Worm (Caenorhabditis elegans): Measurements from ENCODE around the gene Y46G5A.39.

The Y46G5A.39 gene

ce11 chrII:12799927-12800522 is 46.4 kb upstream of the Y46G5A.39 start (continued):
- TF ChIP-seq hlh-12 (tag; optimal IDR thresholded peaks at IDR 0.05): no peak
- peak; percentile 28 for TF ChIP-seq tbp1 (GFP tag; optimal IDR thresholded peaks at IDR 0.05)
- TF ChIP-seq Y95B8A.8 (GFP tag; IDR thresholded peaks at IDR 0.05): 0 out of 2 replicates have a peak, but pooled peaks have one; percentile 4
- no peak for TF ChIP-seq dpff-1 (tag; optimal IDR thresholded peaks at IDR 0.05)
- no peak for TF ChIP-seq nfya-1 (tag; optimal IDR thresholded peaks at IDR 0.05; ENCODE audit: borderline replicate concordance, insufficient read depth)
- no peak for TF ChIP-seq ztf-3 (GFP tag; optimal IDR thresholded peaks at IDR 0.05)
- no peak for TF ChIP-seq F23B12.7 (tag; optimal IDR thresholded peaks at IDR 0.05; ENCODE audit: insufficient read depth)
- TF ChIP-seq lin-26 (GFP tag; IDR thresholded peaks at IDR 0.05): no peak
- TF ChIP-seq hmg-1.2 (GFP tag; IDR thresholded peaks at IDR 0.05): peak; percentile 54
- no peak for TF ChIP-seq nhr-120 (GFP tag; IDR thresholded peaks at IDR 0.05)
- no peak for TF ChIP-seq rpc-1 (optimal IDR thresholded peaks at IDR 0.05)
- no peak for TF ChIP-seq rpc-1 (tag; optimal IDR thresholded peaks at IDR 0.05)
- peak; percentile 92 for TF ChIP-seq dpl-1 (GFP tag; optimal IDR thresholded peaks at IDR 0.05)
- no peak for TF ChIP-seq chd-7 (tag; optimal IDR thresholded peaks at IDR 0.05)
- no peak for TF ChIP-seq F22D6.2 (tag; optimal IDR thresholded peaks at IDR 0.05)
- no peak for TF ChIP-seq ets-4 (GFP tag; optimal IDR thresholded peaks at IDR 0.05)
- no peak for TF ChIP-seq nhr-80 (tag; optimal IDR thresholded peaks at IDR 0.05)
- peak; percentile 44 for TF ChIP-seq pbrm-1 (GFP tag; IDR thresholded peaks at IDR 0.05)
- peak; percentile 81 for TF ChIP-seq rcor-1 (GFP tag; IDR thresholded peaks at IDR 0.05)
- TF ChIP-seq nfya-2 (GFP tag; IDR thresholded peaks at IDR 0.05): no peak
- no peak for TF ChIP-seq bed-2 (GFP tag; IDR thresholded peaks at IDR 0.05)
- TF ChIP-seq F52B5.7 (tag; optimal IDR thresholded peaks at IDR 0.05): no peak
- no peak for TF ChIP-seq fkh-3 (tag; optimal IDR thresholded peaks at IDR 0.05)
- peak; percentile 38 for TF ChIP-seq unc-130 (GFP tag; optimal IDR thresholded peaks at IDR 0.05)
- TF ChIP-seq ama-1 (optimal IDR thresholded peaks at IDR 0.05): no peak
- TF ChIP-seq ama-1 (GFP tag; optimal IDR thresholded peaks at IDR 0.05): no peak
- TF ChIP-seq lin-54 (GFP tag; optimal IDR thresholded peaks at IDR 0.05): peak; percentile 98
- no peak for TF ChIP-seq repo-1 (tag; optimal IDR thresholded peaks at IDR 0.05)
- no peak for TF ChIP-seq athp-1 (tag; optimal IDR thresholded peaks at IDR 0.05)
- TF ChIP-seq ztf-26 (tag; optimal IDR thresholded peaks at IDR 0.05): no peak
- no peak for TF ChIP-seq let-607 (tag; optimal IDR thresholded peaks at IDR 0.05)
- no peak for TF ChIP-seq unc-62 (GFP tag; optimal IDR thresholded peaks at IDR 0.05)
- no peak for TF ChIP-seq ztf-18 (tag; optimal IDR thresholded peaks at IDR 0.05)
- TF ChIP-seq mcd-1 (GFP tag; IDR thresholded peaks at IDR 0.05): peak; percentile 97
- no peak for TF ChIP-seq sptf-2 (GFP tag; optimal IDR thresholded peaks at IDR 0.05)
- no peak for TF ChIP-seq Y53G8AR.9 (GFP tag; conservative IDR thresholded peaks at IDR 0.05)

ce11 chrII:12799364-12799763 is 45.7 kb upstream of the Y46G5A.39 start:
- TF ChIP-seq Y53G8AR.9 (GFP tag; conservative IDR thresholded peaks at IDR 0.05) (no peak), nfyb-1 (GFP tag; IDR thresholded peaks at IDR 0.05) (no peak), hsf-1 (GFP tag; IDR thresholded peaks at IDR 0.05) (peak; percentile 79)

ce11 chrII:12798814-12799213 is 45.2 kb upstream of the Y46G5A.39 start:
- TF ChIP-seq tlf-1 (GFP tag; optimal IDR thresholded peaks at IDR 0.05) (peak; percentile 83), rcor-1 (GFP tag; IDR thresholded peaks at IDR 0.05) (no peak), F49E8.2 (tag; optimal IDR thresholded peaks at IDR 0.05; ENCODE audit: insufficient read depth) (no peak), Y53F4B.3 (GFP tag; IDR thresholded peaks at IDR 0.05) (no peak), zim-3 (tag; optimal IDR thresholded peaks at IDR 0.05) (no peak), madf-10 (tag; optimal IDR thresholded peaks at IDR 0.05) (peak; percentile 48), lin-54 (GFP tag; optimal IDR thresholded peaks at IDR 0.05) (peak; percentile 61), C06A6.2 (GFP tag; conservative IDR thresholded peaks at IDR 0.05) (peak; percentile 76), Y79H2A.3 (GFP tag; conservative IDR thresholded peaks at IDR 0.05) (no peak), bed-2 (GFP tag; IDR thresholded peaks at IDR 0.05) (no peak), ceh-40 (GFP tag; IDR thresholded peaks at IDR 0.05) (no peak), lir-1 (GFP tag; conservative IDR thresholded peaks at IDR 0.05) (no peak; the same call in 1 of the 2 replicates), Y95B8A.8 (GFP tag; IDR thresholded peaks at IDR 0.05) (no peak), B0261.1 (tag; optimal IDR thresholded peaks at IDR 0.05) (no peak), nfyb-1 (GFP tag; IDR thresholded peaks at IDR 0.05) (peak; percentile 82), hmg-1.2 (GFP tag; IDR thresholded peaks at IDR 0.05) (peak; percentile 91), let-526 (GFP tag; IDR thresholded peaks at IDR 0.05) (peak; percentile 71; the same call in 1 of the 2 replicates)

Measured in whole organism, young adult.